Fruit fly (Drosophila melanogaster): ENCODE results near the gene Psf3.

DNA sequence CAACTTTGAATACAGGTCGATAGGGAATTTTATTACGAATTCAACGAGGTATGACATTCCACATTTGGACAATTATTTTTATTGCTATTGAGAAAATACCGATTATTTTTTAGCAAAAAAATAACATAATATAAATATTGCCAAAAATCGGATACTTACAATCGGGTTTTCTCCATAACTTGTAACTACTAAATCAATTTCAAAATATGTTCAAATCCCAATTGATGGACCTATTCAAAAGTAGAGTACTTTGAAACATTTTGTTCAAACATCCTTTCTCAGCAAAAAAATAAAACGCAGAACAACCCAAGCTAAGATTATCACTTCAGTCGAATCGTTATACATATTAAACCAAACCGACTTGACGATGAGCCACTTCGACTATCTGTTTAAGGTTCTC, 31.5 kb upstream of the Psf3 start, which contains the start of gene RabX2:
- TF ChIP-seq Hr39 (GFP tag; optimal IDR thresholded peaks at IDR 0.05) = no peak
- TF ChIP-seq CG6276 (GFP tag; optimal IDR thresholded peaks at IDR 0.05) = no peak
- TF ChIP-seq Eip75B (GFP tag; optimal IDR thresholded peaks at IDR 0.05) = no peak
- TF ChIP-seq Eip78C (GFP tag) = no peak
- TF ChIP-seq lz (GFP tag; optimal IDR thresholded peaks at IDR 0.05) = no peak
- TF ChIP-seq Blimp-1 (GFP tag; optimal IDR thresholded peaks at IDR 0.05) = no peak
- no peak for TF ChIP-seq CG34406 (GFP tag; optimal IDR thresholded peaks at IDR 0.05)
